Worm (Caenorhabditis elegans) whole organism, L3 larva: ENCODE measurements around the gene F46B3.23.

Source experiments
- R02D3.7 ChIP-seq: fragments of 150-350 bp; optimal IDR thresholded peaks from 2 replicates; lab custom pipeline; 2014; ENCODE audit warnings: missing biosample characterization, missing genetic modification characterization
- ZK546.5 ChIP-seq: sonication (generic microtip); optimal IDR thresholded peaks from 2 replicates; lab custom pipeline; 2017; ENCODE audit warnings: missing biosample characterization, missing genetic modification characterization
- aly-2 ChIP-seq: fragments of 150-350 bp; optimal IDR thresholded peaks from 2 replicates; lab custom pipeline; 2014; ENCODE audit warnings: missing biosample characterization, missing genetic modification characterization
- ama-1 ChIP-seq: fragments of 150-350 bp; optimal IDR thresholded peaks from 2 replicates; lab custom pipeline; 2018
- ceh-16 ChIP-seq: sonication (generic microtip); optimal IDR thresholded peaks from 2 replicates; lab custom pipeline; 2017; ENCODE audit warnings: missing biosample characterization, missing genetic modification characterization
- ceh-28 ChIP-seq: fragments of 150-350 bp; optimal IDR thresholded peaks from 2 replicates; lab custom pipeline; 2014; ENCODE audit warnings: missing biosample characterization, missing genetic modification reagents, missing genetic modification characterization
- ceh-82 ChIP-seq: fragments of 150-350 bp; optimal IDR thresholded peaks from 2 replicates; lab custom pipeline; 2014; ENCODE audit warnings: missing biosample characterization, missing genetic modification characterization
- ceh-9 ChIP-seq: sonication (generic microtip); optimal IDR thresholded peaks from 2 replicates; lab custom pipeline; 2018; ENCODE audit warnings: missing biosample characterization, missing genetic modification characterization
- daf-12 ChIP-seq: fragments of 150-350 bp; optimal IDR thresholded peaks from 2 replicates; lab custom pipeline; 2014; ENCODE audit warnings: missing biosample characterization, missing genetic modification reagents, missing genetic modification characterization
- egl-27 ChIP-seq: sonication (generic microtip); optimal IDR thresholded peaks from 4 replicates; lab custom pipeline; 2017; ENCODE audit warnings: missing biosample characterization, missing genetic modification reagents, missing genetic modification characterization
- egl-5 ChIP-seq: fragments of 150-350 bp; optimal IDR thresholded peaks from 2 replicates; lab custom pipeline; 2017; ENCODE audit warnings: missing biosample characterization, missing genetic modification reagents, missing genetic modification characterization, inconsistent platforms
- elt-1 ChIP-seq: fragments of 150-350 bp; optimal IDR thresholded peaks from 2 replicates; lab custom pipeline; 2014; ENCODE audit warnings: missing biosample characterization, missing genetic modification characterization
- elt-2 ChIP-seq: sonication (generic microtip); optimal IDR thresholded peaks from 2 replicates; lab custom pipeline; 2016; ENCODE audit warnings: missing genetic modification reagents, mild to moderate bottlenecking, missing genetic modification characterization, missing compliant biosample characterization
- elt-3 ChIP-seq, 3 experiments: fragments of 150-350 bp in 1 of 3; sonication (generic microtip) in 2 of 3; optimal IDR thresholded peaks; 2 replicates in 2 of 3; 4 replicates in 1 of 3; lab custom pipeline; 2014 to 2017; ENCODE audit warnings: missing biosample characterization in 3 of 3, missing genetic modification characterization in 3 of 3
- eor-1 ChIP-seq, 2 experiments: fragments of 150-350 bp; optimal IDR thresholded peaks; 2 replicates each; lab custom pipeline; 2014 to 2018; ENCODE audit warnings: missing biosample characterization in 2 of 2, missing genetic modification characterization in 2 of 2
- fkh-10 ChIP-seq: sonication (generic microtip); optimal IDR thresholded peaks from 2 replicates; lab custom pipeline; 2017; ENCODE audit warnings: missing biosample characterization, missing genetic modification reagents, missing genetic modification characterization
- fkh-2 ChIP-seq: fragments of 150-350 bp; optimal IDR thresholded peaks from 2 replicates; lab custom pipeline; 2014; ENCODE audit warnings: missing biosample characterization, missing genetic modification reagents, missing genetic modification characterization
- fos-1 ChIP-seq: fragments of 150-350 bp; optimal IDR thresholded peaks from 2 replicates; lab custom pipeline; 2014; ENCODE audit warnings: missing biosample characterization, missing genetic modification characterization
- hmg-11 ChIP-seq: sonication (generic microtip); optimal IDR thresholded peaks from 2 replicates; lab custom pipeline; 2016; ENCODE audit warnings: missing genetic modification characterization, missing compliant biosample characterization
- jun-1 ChIP-seq: fragments of 150-350 bp; optimal IDR thresholded peaks from 2 replicates; lab custom pipeline; 2014; ENCODE audit warnings: missing biosample characterization, missing genetic modification reagents, missing genetic modification characterization
- lin-15B ChIP-seq: fragments of 150-350 bp; optimal IDR thresholded peaks from 2 replicates; lab custom pipeline; 2014; ENCODE audit warnings: missing biosample characterization, missing genetic modification characterization
- lin-39 ChIP-seq: fragments of 150-350 bp; optimal IDR thresholded peaks from 2 replicates; lab custom pipeline; 2018; ENCODE audit warnings: missing biosample characterization, missing genetic modification reagents, missing genetic modification characterization
- lsy-12 ChIP-seq: sonication (generic microtip); optimal IDR thresholded peaks from 2 replicates; lab custom pipeline; 2016; ENCODE audit warnings: mild to moderate bottlenecking, missing genetic modification characterization, missing compliant biosample characterization
- mdl-1 ChIP-seq: fragments of 150-350 bp; optimal IDR thresholded peaks from 2 replicates; lab custom pipeline; 2014; ENCODE audit warnings: missing biosample characterization, missing genetic modification characterization
- mml-1 ChIP-seq: fragments of 150-350 bp; sonication (generic microtip); optimal IDR thresholded peaks from 3 replicates; lab custom pipeline; 2014; ENCODE audit warnings: missing biosample characterization, missing genetic modification characterization
- nfya-1 ChIP-seq: sonication (generic microtip); optimal IDR thresholded peaks from 2 replicates; lab custom pipeline; 2017; ENCODE audit warnings: missing genetic modification characterization, mild to moderate bottlenecking, missing compliant biosample characterization, antibody characterized with exemption, moderate library complexity; ENCODE audit not compliant: insufficient read depth
- nhr-11 ChIP-seq: fragments of 150-350 bp; optimal IDR thresholded peaks from 2 replicates; lab custom pipeline; 2014; ENCODE audit warnings: missing biosample characterization, missing genetic modification characterization
- nhr-12 ChIP-seq: fragments of 150-350 bp; optimal IDR thresholded peaks from 2 replicates; lab custom pipeline; 2014; ENCODE audit warnings: missing biosample characterization, missing genetic modification characterization
- nhr-23 ChIP-seq: fragments of 150-350 bp; optimal IDR thresholded peaks from 2 replicates; lab custom pipeline; 2014; ENCODE audit warnings: missing biosample characterization, missing genetic modification reagents, missing genetic modification characterization
- nhr-237 ChIP-seq: fragments of 150-350 bp; optimal IDR thresholded peaks from 2 replicates; lab custom pipeline; 2014; ENCODE audit warnings: missing biosample characterization, missing genetic modification characterization
- nhr-25 ChIP-seq: sonication (generic microtip); optimal IDR thresholded peaks from 2 replicates; lab custom pipeline; 2017; ENCODE audit warnings: missing biosample characterization, missing genetic modification characterization
- nhr-28 ChIP-seq: fragments of 150-350 bp; optimal IDR thresholded peaks from 2 replicates; lab custom pipeline; 2014; ENCODE audit warnings: missing biosample characterization, missing genetic modification characterization
- nhr-43 ChIP-seq: sonication (generic microtip); optimal IDR thresholded peaks from 2 replicates; lab custom pipeline; 2016; ENCODE audit warnings: mild to moderate bottlenecking, missing genetic modification characterization, missing compliant biosample characterization; ENCODE audit not compliant: poor library complexity, severe bottlenecking
- nhr-67 ChIP-seq: fragments of 150-350 bp; optimal IDR thresholded peaks from 2 replicates; lab custom pipeline; 2014; ENCODE audit warnings: missing biosample characterization, missing genetic modification characterization
- nhr-76 ChIP-seq: fragments of 150-350 bp; sonication (generic microtip); optimal IDR thresholded peaks from 5 replicates; lab custom pipeline; 2014; ENCODE audit warnings: missing biosample characterization, missing genetic modification characterization
- nhr-77 ChIP-seq: fragments of 150-350 bp; optimal IDR thresholded peaks from 2 replicates; lab custom pipeline; 2014; ENCODE audit warnings: missing biosample characterization, missing genetic modification characterization
- pha-4 ChIP-seq: fragments of 150-350 bp; optimal IDR thresholded peaks from 2 replicates; lab custom pipeline; 2014; ENCODE audit warnings: missing biosample characterization, missing genetic modification reagents, missing genetic modification characterization
- pqm-1 ChIP-seq: fragments of 150-350 bp; optimal IDR thresholded peaks from 2 replicates; lab custom pipeline; 2017; ENCODE audit warnings: missing biosample characterization, missing genetic modification characterization, inconsistent platforms
- sea-2 ChIP-seq: fragments of 150-350 bp; sonication (generic microtip); optimal IDR thresholded peaks from 4 replicates; lab custom pipeline; 2014; ENCODE audit warnings: missing biosample characterization, missing genetic modification reagents, missing genetic modification characterization
- skn-1 ChIP-seq: fragments of 150-350 bp; optimal IDR thresholded peaks from 2 replicates; lab custom pipeline; 2014; ENCODE audit warnings: missing biosample characterization, missing genetic modification characterization
- snpc-4 ChIP-seq: fragments of 150-350 bp; optimal IDR thresholded peaks from 2 replicates; lab custom pipeline; 2014; ENCODE audit warnings: missing biosample characterization, missing genetic modification characterization
- unc-39 ChIP-seq: sonication (generic microtip); optimal IDR thresholded peaks from 4 replicates; lab custom pipeline; 2017; ENCODE audit warnings: missing biosample characterization, missing genetic modification characterization
- unc-62 ChIP-seq: fragments of 150-350 bp; sonication (generic microtip); optimal IDR thresholded peaks from 4 replicates; lab custom pipeline; 2014; ENCODE audit warnings: missing biosample characterization, missing genetic modification reagents, missing genetic modification characterization
- zag-1 ChIP-seq: fragments of 150-350 bp; optimal IDR thresholded peaks from 2 replicates; lab custom pipeline; 2014; ENCODE audit warnings: missing biosample characterization, missing genetic modification characterization
- ztf-11 ChIP-seq: fragments of 150-350 bp; optimal IDR thresholded peaks from 2 replicates; lab custom pipeline; 2014; ENCODE audit warnings: missing biosample characterization, missing genetic modification characterization
- ztf-4 ChIP-seq: fragments of 150-350 bp; optimal IDR thresholded peaks from 2 replicates; lab custom pipeline; 2014; ENCODE audit warnings: missing biosample characterization, missing genetic modification characterization

F46B3.23 gene

ce11 chrV:20595653-20596052, 10.9 kb downstream of the F46B3.23 start, which contains the start of gene F26F2.11:
F26F2.11 (minus strand) TSS chrV:20595753.
- TF ChIP-seq eor-1 (tag; optimal IDR thresholded peaks at IDR 0.05; lab: Kevin White, UChicago): no peak
- TF ChIP-seq zag-1 (tag; lab: Kevin White, UChicago): no peak
- TF ChIP-seq jun-1: no peak
- no peak for TF ChIP-seq ceh-28 (tag; lab: Kevin White, UChicago)
- no peak for TF ChIP-seq nhr-67 (tag; lab: Kevin White, UChicago)
- no peak for TF ChIP-seq skn-1 (tag; lab: Kevin White, UChicago)
- TF ChIP-seq egl-27 (tag; lab: Kevin White, UChicago): no peak
- TF ChIP-seq fos-1: no peak
- TF ChIP-seq ceh-16 (tag; lab: Kevin White, UChicago): no peak
- no peak for TF ChIP-seq nfya-1
- TF ChIP-seq elt-1 (tag; lab: Kevin White, UChicago): no peak
- TF ChIP-seq, all 47 proteins: peak for 0

DNA sequence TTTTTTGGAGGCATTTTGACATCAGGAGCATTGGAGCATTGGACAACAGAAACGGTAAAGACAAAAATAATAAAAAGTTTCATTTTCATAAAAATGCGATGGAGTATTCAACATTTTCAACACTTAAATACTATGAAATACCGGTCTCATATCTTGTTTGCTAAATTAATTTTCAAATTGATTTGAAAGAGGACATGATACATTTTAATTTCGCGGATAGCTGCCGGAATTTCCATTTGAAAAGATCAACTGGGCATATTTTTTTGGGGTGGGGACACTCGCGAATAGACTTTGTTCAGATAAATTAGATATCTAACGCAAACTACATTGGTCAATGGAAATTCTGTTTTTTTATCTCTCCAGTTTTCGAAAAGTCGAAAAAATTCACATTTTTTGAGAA, 11.8 kb downstream of the F46B3.23 start, which contains the start of gene F26F2.10:
TSS of gene F26F2.10 (minus strand) at position 101 of the 400 bp plus-strand sequence.
- no peak for TF ChIP-seq nhr-77
- TF ChIP-seq nhr-67 (tag; lab: Kevin White, UChicago): no peak
- no peak for TF ChIP-seq ztf-4 (tag; lab: Kevin White, UChicago)
- TF ChIP-seq ceh-16 (tag; lab: Kevin White, UChicago): no peak
- TF ChIP-seq mml-1 (tag; lab: Kevin White, UChicago): no peak
- no peak for TF ChIP-seq elt-3 (tag; optimal IDR thresholded peaks at IDR 0.05; lab: Kevin White, UChicago)
- no peak for TF ChIP-seq unc-39 (tag; lab: Kevin White, UChicago)
- TF ChIP-seq nhr-28 (tag; lab: Kevin White, UChicago): no peak
- TF ChIP-seq nhr-11: no peak
- TF ChIP-seq lin-39 (tag; lab: Kevin White, UChicago): no peak
- no peak for TF ChIP-seq ztf-11 (tag; lab: Kevin White, UChicago)
- no peak for TF ChIP-seq pha-4 (tag; lab: Kevin White, UChicago)
- TF ChIP-seq hmg-11 (tag; lab: Kevin White, UChicago): no peak
- no peak for TF ChIP-seq nhr-25 (tag; lab: Kevin White, UChicago)
- TF ChIP-seq ceh-28 (tag; lab: Kevin White, UChicago): no peak
- TF ChIP-seq skn-1 (tag; lab: Kevin White, UChicago): no peak

DNA sequence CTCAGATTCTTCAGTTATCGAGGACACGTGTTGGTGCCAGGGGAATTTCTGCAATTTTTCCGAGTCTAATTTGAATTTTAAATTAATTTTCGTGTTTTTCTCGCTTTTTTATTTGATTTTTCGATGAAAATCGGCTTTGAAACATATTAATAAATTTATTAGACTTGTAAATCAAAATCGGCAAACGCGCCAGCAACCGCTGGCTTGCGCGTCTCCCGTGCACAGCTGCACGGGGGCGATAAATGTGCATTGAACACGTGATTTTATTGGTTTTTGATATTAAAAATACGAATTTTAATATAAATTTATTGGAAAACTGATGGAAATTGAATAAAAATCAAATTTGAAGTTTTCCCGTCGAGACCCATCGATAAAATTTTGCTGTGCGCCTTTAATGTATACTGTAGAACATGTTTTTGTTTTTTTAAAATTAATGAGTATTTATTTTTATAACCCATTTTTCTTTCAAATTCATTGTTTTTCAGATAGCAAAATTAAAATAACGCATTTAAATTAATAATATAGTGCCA, 25.9 kb downstream of the F46B3.23 start, which contains the start of gene F26F2.7:
TSS of gene F26F2.7 (plus strand) at position 480 of the 530 bp plus-strand sequence.
- TF ChIP-seq egl-27 (tag; lab: Kevin White, UChicago) (peak; percentile 35), nfya-1 (peak; percentile 82), jun-1 (peak; percentile 72), nhr-237 (tag; lab: Kevin White, UChicago) (no peak), ceh-9 (tag; lab: Kevin White, UChicago) (no peak), fos-1 (no peak), mdl-1 (tag; lab: Kevin White, UChicago) (peak; percentile 17), ceh-82 (no peak), lin-15B (tag; lab: Kevin White, UChicago) (peak; percentile 56), unc-39 (tag; lab: Kevin White, UChicago) (no peak), ztf-4 (tag; lab: Kevin White, UChicago) (no peak), sea-2 (GFP tag; lab: Kevin White, UChicago) (no peak), elt-2 (tag; lab: Kevin White, UChicago) (peak; percentile 80), nhr-28 (tag; lab: Kevin White, UChicago) (no peak), pha-4 (tag; lab: Kevin White, UChicago) (peak; percentile 83), pqm-1 (tag; lab: Kevin White, UChicago) (peak; percentile 10), nhr-25 (tag; lab: Kevin White, UChicago) (no peak), nhr-23 (tag; lab: Kevin White, UChicago) (peak; percentile 50), nhr-12 (no peak), fkh-2 (tag; lab: Kevin White, UChicago) (no peak), eor-1 (tag; optimal IDR thresholded peaks at IDR 0.05; lab: Kevin White, UChicago) (no peak), zag-1 (tag; lab: Kevin White, UChicago) (no peak), daf-12 (tag; lab: Kevin White, UChicago) (no peak), nhr-43 (peak; percentile 54), nhr-67 (tag; lab: Kevin White, UChicago) (no peak), elt-3 (tag; optimal IDR thresholded peaks at IDR 0.05; lab: Kevin White, UChicago) (no peak), unc-62 (GFP tag; lab: Kevin White, UChicago) (no peak), ceh-16 (tag; lab: Kevin White, UChicago) (no peak), ama-1 (lab: Kevin White, UChicago) (no peak), aly-2 (tag; lab: Kevin White, UChicago) (no peak), elt-1 (tag; lab: Kevin White, UChicago) (no peak), ztf-11 (tag; lab: Kevin White, UChicago) (no peak), fkh-10 (peak; percentile 34), skn-1 (tag; lab: Kevin White, UChicago) (no peak), snpc-4 (tag; lab: Kevin White, UChicago) (peak; percentile 90), lsy-12 (tag; lab: Kevin White, UChicago) (peak; percentile 51), ZK546.5 (tag; lab: Kevin White, UChicago) (no peak), egl-5 (tag; lab: Kevin White, UChicago) (peak; percentile 71), nhr-76 (tag; lab: Kevin White, UChicago) (no peak), R02D3.7 (tag; lab: Kevin White, UChicago) (peak; percentile 50), ceh-28 (tag; lab: Kevin White, UChicago) (peak; percentile 60)
